Worm (Caenorhabditis elegans): ENCODE measurements around the gene Y69E1A.1.

ce11 chrIV:10936906-10937540 lies 11.7 kb downstream of the Y69E1A.1 start, which contains the start of gene fic-1:
- TF ChIP-seq lin-54 (GFP tag; optimal IDR thresholded peaks at IDR 0.05) (no peak), unc-62 (GFP tag; optimal IDR thresholded peaks at IDR 0.05) (peak; percentile 48), Y53F4B.3 (GFP tag; IDR thresholded peaks at IDR 0.05) (no peak), T07F8.4 (tag; optimal IDR thresholded peaks at IDR 0.05) (no peak), cebp-2 (GFP tag; IDR thresholded peaks at IDR 0.05) (no peak), dpl-1 (GFP tag; optimal IDR thresholded peaks at IDR 0.05) (no peak), F37B4.10 (GFP tag; IDR thresholded peaks at IDR 0.05) (no peak)

All from whole organism, young adult.